Worm (Caenorhabditis elegans): ENCODE measurements around the gene hhat-1.

ce11 chrII:14700096-14700495, 21.8 kb downstream of the hhat-1 start:
- TF ChIP-seq sea-2 (GFP tag; IDR thresholded peaks at IDR 0.05) = no peak
- TF ChIP-seq ama-1 (optimal IDR thresholded peaks at IDR 0.05) = no peak
- TF ChIP-seq ama-1 (GFP tag; optimal IDR thresholded peaks at IDR 0.05) = no peak
- TF ChIP-seq let-526 (GFP tag; IDR thresholded peaks at IDR 0.05) = no peak
- TF ChIP-seq nfya-1 (tag; optimal IDR thresholded peaks at IDR 0.05; ENCODE audit: borderline replicate concordance, insufficient read depth) = no peak
